Worm (Caenorhabditis elegans): ENCODE measurements around the gene osm-10.
A peak's percentile ranks its signal among the peaks of the same experiment; 100 is the strongest.

osm-10 gene

ce11 chrIII:7198838-7199237, 44.2 kb upstream of the osm-10 start, which contains the start of gene pfd-5 (continued):
- TF ChIP-seq attf-3 (GFP tag; conservative IDR thresholded peaks at IDR 0.05) (no peak), Y79H2A.3 (GFP tag; conservative IDR thresholded peaks at IDR 0.05) (no peak), egrh-3 (GFP tag; IDR thresholded peaks at IDR 0.05) (no peak), unc-62 (GFP tag; optimal IDR thresholded peaks at IDR 0.05) (no peak), F55B11.4 (tag; optimal IDR thresholded peaks at IDR 0.05; ENCODE audit: borderline replicate concordance, insufficient read depth) (no peak), ceh-27 (GFP tag; optimal IDR thresholded peaks at IDR 0.05) (peak; percentile 50), ccch-3 (GFP tag; optimal IDR thresholded peaks at IDR 0.05) (no peak), ztf-18 (tag; optimal IDR thresholded peaks at IDR 0.05) (peak; percentile 11), fkh-3 (tag; optimal IDR thresholded peaks at IDR 0.05) (no peak), F22D6.2 (tag; optimal IDR thresholded peaks at IDR 0.05) (no peak)

ce11 chrIII:7199467-7199866, 43.6 kb upstream of the osm-10 start:
- TF ChIP-seq let-526 (GFP tag; IDR thresholded peaks at IDR 0.05), result no peak
- no peak for TF ChIP-seq lin-54 (GFP tag; optimal IDR thresholded peaks at IDR 0.05)
- no peak for TF ChIP-seq pha-4 (tag; optimal IDR thresholded peaks at IDR 0.05)
- TF ChIP-seq rcor-1 (GFP tag; IDR thresholded peaks at IDR 0.05), result no peak
- no peak for TF ChIP-seq snpc-4 (GFP tag; optimal IDR thresholded peaks at IDR 0.05)
- TF ChIP-seq snpc-4 (tag; optimal IDR thresholded peaks at IDR 0.05), result no peak
- no peak for TF ChIP-seq somi-1 (GFP tag; optimal IDR thresholded peaks at IDR 0.05)
- no peak for TF ChIP-seq D2030.7 (GFP tag; IDR thresholded peaks at IDR 0.05)
- no peak for TF ChIP-seq attf-3 (GFP tag; conservative IDR thresholded peaks at IDR 0.05)
- no peak for TF ChIP-seq madf-10 (tag; optimal IDR thresholded peaks at IDR 0.05)
- TF ChIP-seq lir-1 (GFP tag; conservative IDR thresholded peaks at IDR 0.05), result no peak
- no peak for TF ChIP-seq akir-1 (GFP tag; optimal IDR thresholded peaks at IDR 0.05)

ce11 chrIII:7201378-7202256, 41.5 kb upstream of the osm-10 start, which contains the start of gene dpy-31:
TSS of gene dpy-31 (plus strand) at chrIII:7202206.
- TF ChIP-seq dox-1 (GFP tag; IDR thresholded peaks at IDR 0.05), result no peak
- TF ChIP-seq chd-7 (tag; optimal IDR thresholded peaks at IDR 0.05), result no peak
- TF ChIP-seq ets-4 (GFP tag; optimal IDR thresholded peaks at IDR 0.05), result no peak
- TF ChIP-seq madf-8 (GFP tag; conservative IDR thresholded peaks at IDR 0.05), result no peak
- no peak for TF ChIP-seq tlf-1 (GFP tag; optimal IDR thresholded peaks at IDR 0.05)
- no peak for TF ChIP-seq aptf-2 (GFP tag; conservative IDR thresholded peaks at IDR 0.05)
- no peak for TF ChIP-seq K12H6.12 (tag; optimal IDR thresholded peaks at IDR 0.05)
- no peak for TF ChIP-seq sea-2 (GFP tag; IDR thresholded peaks at IDR 0.05)

- TF ChIP-seq mcd-1 (GFP tag; IDR thresholded peaks at IDR 0.05), result no peak
- no peak for TF ChIP-seq Y95B8A.8 (GFP tag; IDR thresholded peaks at IDR 0.05)
- no peak for TF ChIP-seq let-607 (tag; optimal IDR thresholded peaks at IDR 0.05)
- no peak for TF ChIP-seq ztf-18 (tag; optimal IDR thresholded peaks at IDR 0.05)
- TF ChIP-seq athp-1 (tag; optimal IDR thresholded peaks at IDR 0.05), result no peak
- TF ChIP-seq hlh-26 (GFP tag; conservative IDR thresholded peaks at IDR 0.05), result no peak
- no peak for TF ChIP-seq B0019.2 (GFP tag; conservative IDR thresholded peaks at IDR 0.05)
- no peak for TF ChIP-seq attf-3 (GFP tag; conservative IDR thresholded peaks at IDR 0.05)
- TF ChIP-seq ceh-79 (tag; optimal IDR thresholded peaks at IDR 0.05), result no peak
- TF ChIP-seq somi-1 (GFP tag; optimal IDR thresholded peaks at IDR 0.05), result peak; percentile 26
- no peak for TF ChIP-seq Y53G8AR.9 (GFP tag; conservative IDR thresholded peaks at IDR 0.05)
- no peak for TF ChIP-seq die-1 (tag; optimal IDR thresholded peaks at IDR 0.05)
- TF ChIP-seq lin-40 (tag; optimal IDR thresholded peaks at IDR 0.05), result peak; percentile 20
Observed at ce11 chrIII:7203130-7203775, 39.8 kb upstream of the osm-10 start.
